Worm (Caenorhabditis elegans): Measurements from ENCODE around the gene ZK662.2.

ZK662.2 gene

ce11 chrX:15742310-15742709 lies 45.8 kb downstream of the ZK662.2 start, which contains the start of gene nhr-255:
Gene nhr-255 (plus strand): TSS chrX:15742610.
- TF ChIP-seq unc-62 (GFP tag; optimal IDR thresholded peaks at IDR 0.05): no peak

ce11 chrX:15746705-15747104 lies 50.2 kb downstream of the ZK662.2 start, which contains the start of gene srxa-9:
Gene srxa-9 (plus strand): TSS chrX:15747005.
- TF ChIP-seq unc-62 (GFP tag; optimal IDR thresholded peaks at IDR 0.05): no peak

Data from whole organism, dauer.